Worm (Caenorhabditis elegans) whole organism, early embryonic: ENCODE data around the gene hint-3.

ENCODE experiments used
- F13C5.2 ChIP-seq: sonication (generic microtip); optimal IDR thresholded peaks from 2 replicates; lab custom pipeline; 2017; ENCODE audit warnings: mild to moderate bottlenecking, missing genetic modification characterization, inconsistent platforms, missing compliant biosample characterization
- aly-1 ChIP-seq: sonication (generic microtip); optimal IDR thresholded peaks from 2 replicates; lab custom pipeline; 2016; ENCODE audit warnings: missing genetic modification characterization, missing compliant biosample characterization
- ama-1 ChIP-seq: fragments of 150-350 bp; optimal IDR thresholded peaks from 2 replicates; lab custom pipeline; 2014
- ets-7 ChIP-seq: sonication (generic microtip); optimal IDR thresholded peaks from 2 replicates; lab custom pipeline; 2016; ENCODE audit warnings: missing genotype, missing genetic modification characterization, missing compliant biosample characterization
- flt-1 ChIP-seq: fragments of 200-800 bp; sonication (Bioruptor generic); IDR thresholded peaks from 2 replicates; pipeline ENCODE4 v1.3.6; 2022; ENCODE audit warnings: missing genetic modification characterization, missing compliant biosample characterization
- scrt-1 ChIP-seq: fragments of 200-800 bp; sonication (Bioruptor generic); IDR thresholded peaks from 2 replicates; pipeline ENCODE4 v1.3.6; 2022; ENCODE audit warnings: missing genetic modification characterization, missing compliant biosample characterization
- sea-1 ChIP-seq: fragments of 200-800 bp; sonication (Bioruptor generic); conservative IDR thresholded peaks from 2 replicates; pipeline ENCODE4 v1.3.6; 2022; ENCODE audit warnings: missing genetic modification characterization, missing compliant biosample characterization
- tbx-11 ChIP-seq: fragments of 200-800 bp; sonication (Bioruptor generic); IDR thresholded peaks from 2 replicates; pipeline ENCODE4 v1.3.6; 2022; ENCODE audit warnings: missing genetic modification characterization, missing compliant biosample characterization
- tra-4 ChIP-seq: sonication (generic microtip); optimal IDR thresholded peaks from 2 replicates; lab custom pipeline; 2017; ENCODE audit warnings: missing genetic modification characterization, missing compliant biosample characterization

DNA sequence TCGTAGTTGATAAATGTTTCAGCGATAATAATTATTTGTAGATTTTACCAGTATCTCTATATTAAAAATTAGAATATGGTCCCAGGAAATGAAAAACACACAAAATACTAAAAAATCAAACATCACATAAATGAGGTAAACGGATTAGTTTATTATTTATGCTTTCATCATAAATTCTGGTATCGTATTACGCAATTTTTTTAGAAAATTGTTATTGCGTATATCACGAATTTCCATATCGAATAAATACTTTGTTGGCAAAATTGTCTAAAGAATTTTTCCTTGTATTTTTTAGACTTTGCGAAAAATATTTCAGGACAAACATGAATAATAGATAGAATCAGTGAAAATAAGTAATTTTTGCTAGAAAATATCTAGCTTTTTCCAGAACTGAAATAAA is 34.1 kb upstream of the hint-3 start:
- TF ChIP-seq ama-1 (lab: Kevin White, UChicago) (no peak), tra-4 (tag; lab: Kevin White, UChicago) (no peak), ets-7 (tag; lab: Kevin White, UChicago) (no peak), sea-1 (GFP tag; lab: Robert Waterston, UW) (no peak), flt-1 (GFP tag; lab: Robert Waterston, UW) (no peak), F13C5.2 (tag; lab: Kevin White, UChicago) (no peak), scrt-1 (GFP tag; lab: Robert Waterston, UW) (no peak), tbx-11 (GFP tag; lab: Robert Waterston, UW) (no peak), aly-1 (tag; lab: Kevin White, UChicago) (no peak)
